Worm (Caenorhabditis elegans) whole organism, late embryonic: Measurements from ENCODE around the gene F15B10.3.

Source experiments
- ceh-22 ChIP-seq: sonication (generic microtip); optimal IDR thresholded peaks from 2 replicates; lab custom pipeline; 2017; ENCODE audit warnings: missing biosample characterization, missing genetic modification characterization
- mec-3 ChIP-seq: sonication (generic microtip); optimal IDR thresholded peaks from 2 replicates; lab custom pipeline; 2016; ENCODE audit warnings: borderline replicate concordance, missing genetic modification characterization, missing compliant biosample characterization
- pha-4 ChIP-seq: fragments of 150-350 bp; optimal IDR thresholded peaks from 2 replicates; lab custom pipeline; 2018; ENCODE audit warnings: missing biosample characterization, missing genetic modification reagents, missing genetic modification characterization
- rnt-1 ChIP-seq: sonication (generic microtip); optimal IDR thresholded peaks from 2 replicates; lab custom pipeline; 2016; ENCODE audit warnings: missing genetic modification characterization, missing compliant biosample characterization

DNA sequence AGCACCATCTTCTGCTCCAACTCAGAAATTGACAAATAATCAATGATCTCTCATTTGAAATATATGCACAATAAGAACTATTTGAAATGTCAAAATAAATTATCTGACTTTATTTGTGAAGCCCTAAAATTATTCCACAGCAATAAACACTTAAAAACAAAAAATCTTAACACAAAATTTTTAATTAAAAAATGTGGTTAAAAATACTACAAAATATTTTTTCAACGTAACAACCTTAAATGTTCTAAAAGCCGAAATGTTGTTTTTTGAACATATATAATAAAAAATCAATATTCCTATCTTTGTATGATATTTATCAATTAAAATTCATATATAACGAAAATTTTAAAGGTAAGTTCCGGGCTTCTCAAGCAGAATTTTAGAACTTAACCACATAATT lies 3.0 kb upstream of the F15B10.3 start, which contains the start of gene F38A5.8:
- TF ChIP-seq mec-3 (no peak), rnt-1 (no peak), pha-4 (no peak), ceh-22 (no peak)
